Worm (Caenorhabditis elegans) whole organism, L1 larva: ENCODE results near the gene glb-13.

Source experiments
- ceh-82 ChIP-seq, 3 experiments: fragments of 150-350 bp in 1 of 3; sonication (generic microtip) in 2 of 3; optimal IDR thresholded peaks; 2 replicates each; lab custom pipeline; 2014 to 2017; ENCODE audit warnings: missing biosample characterization in 3 of 3, missing genetic modification characterization in 3 of 3
- ceh-90 ChIP-seq: sonication (generic microtip); optimal IDR thresholded peaks from 2 replicates; lab custom pipeline; 2016; ENCODE audit warnings: missing genetic modification characterization, missing compliant biosample characterization
- dsc-1 ChIP-seq: sonication (generic microtip); optimal IDR thresholded peaks from 2 replicates; lab custom pipeline; 2016; ENCODE audit warnings: mild to moderate bottlenecking, missing genetic modification characterization, missing compliant biosample characterization
- lin-15B ChIP-seq: fragments of 150-350 bp; sonication (generic microtip); optimal IDR thresholded peaks from 3 replicates; lab custom pipeline; 2014; ENCODE audit warnings: missing biosample characterization, missing genetic modification characterization
- lin-39 ChIP-seq: fragments of 150-350 bp; optimal IDR thresholded peaks from 2 replicates; lab custom pipeline; 2014; ENCODE audit warnings: missing biosample characterization, missing genetic modification reagents, missing genetic modification characterization
- mef-2 ChIP-seq: fragments of 150-350 bp; optimal IDR thresholded peaks from 2 replicates; lab custom pipeline; 2014; ENCODE audit warnings: missing biosample characterization, missing genetic modification characterization
- nhr-28 ChIP-seq: fragments of 150-350 bp; optimal IDR thresholded peaks from 2 replicates; lab custom pipeline; 2014; ENCODE audit warnings: missing biosample characterization, missing genetic modification characterization
- pag-3 ChIP-seq: sonication (generic microtip); optimal IDR thresholded peaks from 2 replicates; lab custom pipeline; 2017; ENCODE audit warnings: missing genetic modification characterization, mild to moderate bottlenecking, missing compliant biosample characterization, antibody characterized with exemption, borderline replicate concordance; ENCODE audit not compliant: insufficient read depth
- sptf-1 ChIP-seq: fragments of 150-350 bp; optimal IDR thresholded peaks from 2 replicates; lab custom pipeline; 2014; ENCODE audit warnings: missing biosample characterization, missing genetic modification characterization
- ztf-4 ChIP-seq: fragments of 150-350 bp; optimal IDR thresholded peaks from 2 replicates; lab custom pipeline; 2014; ENCODE audit warnings: missing biosample characterization, missing genetic modification characterization

DNA sequence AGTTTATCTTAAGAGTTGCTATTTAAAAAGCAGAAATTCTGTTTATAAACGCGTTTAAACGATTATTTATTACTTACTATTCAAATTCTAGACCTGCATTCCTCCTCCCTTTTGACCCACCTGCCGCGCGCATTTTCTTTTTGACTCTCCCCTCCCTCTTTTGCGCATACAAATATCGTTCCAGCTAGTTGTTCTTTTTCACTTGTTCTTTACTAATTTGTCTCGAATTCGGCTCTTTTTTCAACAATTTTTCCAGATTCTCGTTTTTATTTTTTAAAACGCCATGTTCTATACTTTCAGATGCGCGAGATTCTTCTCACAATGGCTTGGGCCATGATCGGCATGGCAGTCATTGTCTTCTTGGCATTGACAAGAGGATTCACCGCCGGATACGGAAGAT lies 12.8 kb downstream of the glb-13 start, which contains the start of gene F19H6.4:
- TF ChIP-seq nhr-28 (tag; lab: Kevin White, UChicago), result no peak
- no peak for TF ChIP-seq ceh-82 (tag; optimal IDR thresholded peaks at IDR 0.05; lab: Kevin White, UChicago)
- no peak for TF ChIP-seq pag-3 (tag; lab: Kevin White, UChicago)
- no peak for TF ChIP-seq ceh-90 (tag; lab: Kevin White, UChicago)
- TF ChIP-seq mef-2 (tag; lab: Kevin White, UChicago), result no peak
- no peak for TF ChIP-seq lin-15B (tag; lab: Kevin White, UChicago)
- no peak for TF ChIP-seq sptf-1 (tag; lab: Kevin White, UChicago)
- no peak for TF ChIP-seq ztf-4 (tag; lab: Kevin White, UChicago)
- no peak for TF ChIP-seq dsc-1 (tag; lab: Kevin White, UChicago)
- no peak for TF ChIP-seq lin-39 (tag; lab: Kevin White, UChicago)
